Worm (Caenorhabditis elegans) whole organism, mixed stage, embryonic: ENCODE results near the gene F07C4.6.

Experiments
- lsy-2 ChIP-seq: fragments of 150-350 bp; optimal IDR thresholded peaks from 2 replicates; lab custom pipeline; 2014; ENCODE audit warnings: missing biosample characterization, missing genetic modification characterization
- mab-5 ChIP-seq: fragments of 150-350 bp; optimal IDR thresholded peaks from 2 replicates; lab custom pipeline; 2014; ENCODE audit warnings: missing biosample characterization, missing genetic modification characterization
- nhr-12 ChIP-seq: fragments of 150-350 bp; optimal IDR thresholded peaks from 2 replicates; lab custom pipeline; 2014; ENCODE audit warnings: missing biosample characterization, missing genetic modification characterization
- nhr-2 ChIP-seq: fragments of 150-350 bp; optimal IDR thresholded peaks from 2 replicates; lab custom pipeline; 2014; ENCODE audit warnings: missing biosample characterization, missing genetic modification characterization
- nhr-237 ChIP-seq: fragments of 150-350 bp; optimal IDR thresholded peaks from 2 replicates; lab custom pipeline; 2014; ENCODE audit warnings: missing biosample characterization, missing genetic modification characterization
- nhr-28 ChIP-seq: fragments of 150-350 bp; optimal IDR thresholded peaks from 2 replicates; lab custom pipeline; 2014; ENCODE audit warnings: missing biosample characterization, missing genetic modification characterization
- pha-4 ChIP-seq: fragments of 150-350 bp; optimal IDR thresholded peaks from 2 replicates; lab custom pipeline; 2018; ENCODE audit warnings: missing biosample characterization, missing genetic modification reagents, missing genetic modification characterization
- snpc-4 ChIP-seq: fragments of 150-350 bp; optimal IDR thresholded peaks from 2 replicates; lab custom pipeline; 2014; ENCODE audit warnings: missing biosample characterization, missing genetic modification characterization
- unc-62 ChIP-seq: fragments of 150-350 bp; optimal IDR thresholded peaks from 2 replicates; lab custom pipeline; 2014; ENCODE audit warnings: missing biosample characterization, missing genetic modification reagents, missing genetic modification characterization
- zip-8 ChIP-seq: fragments of 150-350 bp; optimal IDR thresholded peaks from 2 replicates; lab custom pipeline; 2014; ENCODE audit warnings: missing biosample characterization, missing genetic modification characterization
- ztf-11 ChIP-seq: fragments of 150-350 bp; optimal IDR thresholded peaks from 2 replicates; lab custom pipeline; 2014; ENCODE audit warnings: missing biosample characterization, missing genetic modification characterization

DNA sequence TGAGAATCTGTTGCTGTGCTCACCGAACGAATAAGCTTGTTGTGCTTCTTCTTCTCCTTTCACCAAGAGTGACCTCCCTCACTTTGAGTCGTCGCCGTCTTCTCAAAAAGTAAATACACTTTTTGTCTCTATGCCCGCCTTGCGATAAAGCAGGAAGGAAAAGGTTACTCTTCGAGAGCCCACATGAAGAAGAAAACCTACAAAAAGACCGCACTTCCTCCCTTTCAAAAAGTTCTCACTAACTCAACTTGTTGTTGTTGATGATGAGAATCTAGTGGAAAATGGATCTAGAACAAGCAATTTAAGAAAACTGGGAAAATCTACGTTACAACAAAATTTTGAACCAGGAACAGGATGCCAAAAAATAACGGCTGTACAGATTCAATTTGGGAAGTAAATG, 36.2 kb upstream of the F07C4.6 start, which contains the start of gene C50E3.6:
- TF ChIP-seq nhr-28 (no peak), snpc-4 (tag; lab: Kevin White, UChicago) (no peak), pha-4 (tag; lab: Kevin White, UChicago) (no peak), mab-5 (no peak), zip-8 (no peak), nhr-237 (tag; lab: Kevin White, UChicago) (no peak), nhr-2 (tag; lab: Kevin White, UChicago) (no peak), lsy-2 (tag; lab: Kevin White, UChicago) (no peak), unc-62 (GFP tag; lab: Kevin White, UChicago) (no peak), nhr-12 (tag; lab: Kevin White, UChicago) (no peak), ztf-11 (no peak)
